Fruit fly (Drosophila melanogaster): ENCODE results near the gene Wnk.

The Wnk gene

DNA sequence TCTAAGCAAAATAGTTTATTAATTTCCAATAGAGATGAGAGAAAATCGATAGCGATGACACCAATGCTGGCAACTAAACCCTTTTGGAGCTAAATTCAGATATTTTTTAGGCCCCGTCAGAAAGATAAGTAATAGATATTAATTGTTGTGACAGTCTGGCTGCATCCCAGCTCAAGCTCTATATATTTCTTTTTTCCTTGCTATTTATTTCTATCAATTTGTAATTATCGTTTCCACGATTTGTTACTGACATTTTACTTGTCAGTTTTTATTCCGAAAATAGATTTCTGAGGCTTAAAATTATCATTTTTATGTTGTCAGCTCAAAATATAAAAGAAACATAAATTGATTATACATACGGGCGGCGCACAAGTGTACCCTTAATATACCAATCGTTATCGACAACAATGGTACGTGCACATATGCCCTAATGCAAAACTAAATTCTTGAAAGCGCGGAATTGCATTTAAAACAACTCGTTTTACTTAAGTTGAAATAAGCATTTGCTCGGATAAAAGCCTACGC, 14.2 kb upstream of the Wnk start, which contains the start of the genes CRIF and SMC5 (continued):
- TF ChIP-seq nerfin-2 (GFP tag; IDR thresholded peaks at IDR 0.05; ENCODE audit: partially characterized antibody) (no peak), nerfin-1 (tag; optimal IDR thresholded peaks at IDR 0.05) (peak; percentile 42), nmo (GFP tag; optimal IDR thresholded peaks at IDR 0.05) (peak; percentile 81), eyg (GFP tag; optimal IDR thresholded peaks at IDR 0.05) (peak; percentile 24), mld (GFP tag; IDR thresholded peaks at IDR 0.05; ENCODE audit: partially characterized antibody) (no peak), CG14050 (GFP tag; IDR thresholded peaks at IDR 0.05) (0 out of 3 replicates have a peak, but pooled peaks have one; percentile 27), lmd (GFP tag; IDR thresholded peaks at IDR 0.05) (no peak; the same call in 1 of the 2 replicates), Dp (GFP tag; optimal IDR thresholded peaks at IDR 0.05) (peak; percentile 57), CG34422 (GFP tag; IDR thresholded peaks at IDR 0.05) (0 out of 3 replicates have a peak, but pooled peaks have one; percentile 58), CG6683 (GFP tag; optimal IDR thresholded peaks at IDR 0.05) (no peak), amos (GFP tag; IDR thresholded peaks at IDR 0.05; ENCODE audit: partially characterized antibody) (no peak), grn (GFP tag; optimal IDR thresholded peaks at IDR 0.05) (no peak), Camta (GFP tag; optimal IDR thresholded peaks at IDR 0.05) (peak; percentile 54), dan (GFP tag; IDR thresholded peaks at IDR 0.05) (no peak), gro (GFP tag; optimal IDR thresholded peaks at IDR 0.05) (peak; percentile 56), Gsc (GFP tag; IDR thresholded peaks at IDR 0.05) (no peak), CG13123 (GFP tag; optimal IDR thresholded peaks at IDR 0.05) (no peak), lov (optimal IDR thresholded peaks at IDR 0.05) (no peak), lov (GFP tag; IDR thresholded peaks at IDR 0.05) (no peak), CG10147 (GFP tag; optimal IDR thresholded peaks at IDR 0.05) (peak; percentile 67), scrt (GFP tag; optimal IDR thresholded peaks at IDR 0.05) (no peak), CG10267 (tag; optimal IDR thresholded peaks at IDR 0.05) (peak; percentile 64), Vsx1 (GFP tag; optimal IDR thresholded peaks at IDR 0.05) (no peak), CG17829 (tag; optimal IDR thresholded peaks at IDR 0.05) (peak; percentile 67), aop (GFP tag; IDR thresholded peaks at IDR 0.05) (no peak), CG2202 (tag; optimal IDR thresholded peaks at IDR 0.05) (no peak), CG10462 (GFP tag; optimal IDR thresholded peaks at IDR 0.05) (peak; percentile 50), tll (GFP tag; optimal IDR thresholded peaks at IDR 0.05) (peak in 1 of 2 experiments; percentile 59), CG2129 (GFP tag; IDR thresholded peaks at IDR 0.05; ENCODE audit: partially characterized antibody) (no peak), emc (GFP tag; optimal IDR thresholded peaks at IDR 0.05) (no peak), zen2 (GFP tag; IDR thresholded peaks at IDR 0.05; ENCODE audit: partially characterized antibody) (no peak), Trl (optimal IDR thresholded peaks at IDR 0.05) (no peak), Trl (GFP tag; optimal IDR thresholded peaks at IDR 0.05) (peak; percentile 67), CG2875 (GFP tag; optimal IDR thresholded peaks at IDR 0.05) (no peak), Meics (GFP tag; optimal IDR thresholded peaks at IDR 0.05) (no peak), Elba2 (GFP tag; optimal IDR thresholded peaks at IDR 0.05) (peak; percentile 39), trh (GFP tag; optimal IDR thresholded peaks at IDR 0.05) (no peak), HHEX (GFP tag; optimal IDR thresholded peaks at IDR 0.05) (no peak), NFAT (GFP tag; IDR thresholded peaks at IDR 0.05) (0 out of 2 replicates have a peak, but pooled peaks have one; percentile 23), ab (GFP tag; optimal IDR thresholded peaks at IDR 0.05) (no peak), CG2116 (GFP tag; optimal IDR thresholded peaks at IDR 0.05) (peak; percentile 70), grau (tag; optimal IDR thresholded peaks at IDR 0.05) (peak; percentile 78), abd-A (tag; optimal IDR thresholded peaks at IDR 0.05) (no peak), ac (GFP tag; optimal IDR thresholded peaks at IDR 0.05) (no peak), pros (GFP tag; optimal IDR thresholded peaks at IDR 0.05) (no peak), CG12391 (tag; optimal IDR thresholded peaks at IDR 0.05) (peak; percentile 80), CG9215 (GFP tag; IDR thresholded peaks at IDR 0.05) (no peak; the same call in 1 of the 2 replicates), CG12071 (GFP tag; optimal IDR thresholded peaks at IDR 0.05) (no peak), ttk (GFP tag; IDR thresholded peaks at IDR 0.05) (0 out of 2 replicates have a peak, but pooled peaks have one; percentile 42), CG33213 (GFP tag; optimal IDR thresholded peaks at IDR 0.05) (peak; percentile 63)
